Fruit fly (Drosophila melanogaster): ENCODE data around the gene CG7692.

CG7692 gene

DNA sequence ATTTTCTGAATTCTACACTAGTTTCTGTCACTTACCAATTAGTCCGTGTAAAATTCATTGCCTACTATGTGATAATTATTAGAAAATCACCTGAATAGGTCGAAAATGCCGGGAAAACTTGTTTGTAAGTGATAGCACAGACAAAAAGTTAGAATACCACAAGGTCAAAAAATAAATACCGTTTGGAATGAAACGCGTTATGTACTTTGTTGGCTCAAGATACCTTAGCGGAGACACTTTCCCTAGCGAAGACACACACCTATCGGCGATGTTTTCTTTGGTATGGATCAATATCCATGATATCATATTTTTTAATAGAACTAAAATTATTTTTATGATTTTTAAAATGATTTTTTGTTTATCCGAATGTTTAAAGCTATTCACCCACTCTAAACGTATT, 12.5 kb upstream of the CG7692 start, which contains the start of gene CG6479 (continued):
- TF ChIP-seq Dll (GFP tag; IDR thresholded peaks at IDR 0.05; ENCODE audit: partially characterized antibody) (peak; percentile 59; the same call in 3 of the 4 replicates), trem (tag; optimal IDR thresholded peaks at IDR 0.05) (peak; percentile 65), CG1529 (GFP tag; optimal IDR thresholded peaks at IDR 0.05) (no peak), CG5953 (GFP tag; IDR thresholded peaks at IDR 0.05) (no peak), CG10565 (GFP tag; optimal IDR thresholded peaks at IDR 0.05) (no peak), nerfin-2 (GFP tag; IDR thresholded peaks at IDR 0.05; ENCODE audit: partially characterized antibody) (no peak), CG8290 (GFP tag; optimal IDR thresholded peaks at IDR 0.05) (peak; percentile 52), CG8290 (tag; optimal IDR thresholded peaks at IDR 0.05) (no peak), CG13287 (GFP tag; IDR thresholded peaks at IDR 0.05; ENCODE audit: partially characterized antibody) (peak; percentile 65; the same call in 1 of the 2 replicates), gsb (GFP tag; IDR thresholded peaks at IDR 0.05) (no peak), CG14441 (GFP tag; IDR thresholded peaks at IDR 0.05) (no peak), ewg (GFP tag; optimal IDR thresholded peaks at IDR 0.05) (no peak), jigr1 (GFP tag; IDR thresholded peaks at IDR 0.05) (peak; percentile 34; the same call in 1 of the 3 replicates), Mes4 (GFP tag; optimal IDR thresholded peaks at IDR 0.05) (no peak), CG2712 (tag; optimal IDR thresholded peaks at IDR 0.05) (peak; percentile 24), unc-4 (GFP tag; IDR thresholded peaks at IDR 0.05; ENCODE audit: partially characterized antibody) (peak; percentile 47; the same call in 1 of the 2 replicates), inv (GFP tag; IDR thresholded peaks at IDR 0.05; ENCODE audit: partially characterized antibody) (no peak), BtbVII (GFP tag; optimal IDR thresholded peaks at IDR 0.05) (no peak), Hr51 (GFP tag; optimal IDR thresholded peaks at IDR 0.05) (no peak), GATAe (GFP tag; conservative IDR thresholded peaks at IDR 0.05) (no peak), kay (GFP tag; optimal IDR thresholded peaks at IDR 0.05) (no peak), dmrt99B (tag; optimal IDR thresholded peaks at IDR 0.05) (no peak), Bdp1 (GFP tag; optimal IDR thresholded peaks at IDR 0.05) (peak; percentile 28), MESR4 (GFP tag; optimal IDR thresholded peaks at IDR 0.05) (no peak), MBD-R2 (GFP tag; IDR thresholded peaks at IDR 0.05) (peak; percentile 85), CG34422 (GFP tag; IDR thresholded peaks at IDR 0.05) (0 out of 3 replicates have a peak, but pooled peaks have one; percentile 15), CG3838 (GFP tag; optimal IDR thresholded peaks at IDR 0.05) (no peak), CG2202 (tag; optimal IDR thresholded peaks at IDR 0.05) (no peak), CG17802 (tag; optimal IDR thresholded peaks at IDR 0.05) (no peak), YL-1 (GFP tag; optimal IDR thresholded peaks at IDR 0.05) (no peak), zen (tag; optimal IDR thresholded peaks at IDR 0.05) (peak; percentile 13), CG7963 (GFP tag; IDR thresholded peaks at IDR 0.05; ENCODE audit: partially characterized antibody) (no peak), CG42726 (GFP tag; IDR thresholded peaks at IDR 0.05; ENCODE audit: partially characterized antibody) (peak; percentile 32; the same call in 1 of the 2 replicates), br (optimal IDR thresholded peaks at IDR 0.05) (no peak), CG3995 (GFP tag; optimal IDR thresholded peaks at IDR 0.05) (peak; percentile 19), CG14710 (tag; optimal IDR thresholded peaks at IDR 0.05) (peak; percentile 47), CG17385 (GFP tag; optimal IDR thresholded peaks at IDR 0.05) (no peak), CG17829 (tag; optimal IDR thresholded peaks at IDR 0.05) (peak; percentile 20), Max (GFP tag; optimal IDR thresholded peaks at IDR 0.05) (no peak), CG7928 (GFP tag; optimal IDR thresholded peaks at IDR 0.05) (no peak), CG34224 (GFP tag; IDR thresholded peaks at IDR 0.05; ENCODE audit: partially characterized antibody) (no peak), Bgb (GFP tag; IDR thresholded peaks at IDR 0.05; ENCODE audit: partially characterized antibody) (0 out of 2 replicates have a peak, but pooled peaks have one; percentile 32), CG6791 (GFP tag; IDR thresholded peaks at IDR 0.05; ENCODE audit: partially characterized antibody) (peak; percentile 60; the same call in 2 of the 3 replicates), lbe (GFP tag; optimal IDR thresholded peaks at IDR 0.05) (no peak), CG14050 (GFP tag; IDR thresholded peaks at IDR 0.05) (no peak), shn (GFP tag; optimal IDR thresholded peaks at IDR 0.05) (no peak)

All from whole organism, embryonic.